Worm (Caenorhabditis elegans) whole organism, midembryonic: ENCODE data around the gene srz-56.

ENCODE experiments used
- cog-1 ChIP-seq: sonication (generic microtip); optimal IDR thresholded peaks from 2 replicates; lab custom pipeline; 2016; ENCODE audit warnings: missing genetic modification characterization, missing compliant biosample characterization
- flt-1 ChIP-seq: fragments of 200-800 bp; sonication (Bioruptor generic); IDR thresholded peaks from 2 replicates; pipeline ENCODE4 v1.3.6; 2022; ENCODE audit warnings: missing genetic modification characterization, missing compliant biosample characterization
- klf-2 ChIP-seq: fragments of 200-800 bp; sonication (Bioruptor generic); conservative IDR thresholded peaks from 2 replicates; pipeline ENCODE4 v1.3.6; 2022; ENCODE audit warnings: missing genetic modification reagents, missing genetic modification characterization, missing compliant biosample characterization
- ref-1 ChIP-seq: fragments of 200-800 bp; sonication (Bioruptor generic); conservative IDR thresholded peaks from 2 replicates; pipeline ENCODE4 v1.3.6; 2022; ENCODE audit warnings: missing genetic modification reagents, missing genetic modification characterization, missing compliant biosample characterization

DNA sequence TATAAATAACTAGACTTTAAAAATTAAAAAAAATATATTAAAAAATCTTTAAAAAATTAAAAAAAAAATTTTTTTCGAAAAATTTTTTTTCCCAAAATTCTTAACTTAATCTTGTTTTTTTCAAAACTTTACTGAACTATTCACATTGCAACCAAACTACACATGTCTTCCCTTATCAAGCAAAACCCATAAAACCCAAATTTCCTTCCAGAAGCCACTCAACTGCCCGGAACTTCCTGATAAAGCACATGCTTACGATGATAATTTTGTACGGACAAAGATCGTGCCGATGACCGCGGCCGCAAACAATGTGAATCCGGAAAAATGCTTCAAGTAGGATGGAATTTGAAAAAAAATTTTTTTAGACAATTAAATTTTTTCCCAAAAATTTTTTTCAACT, 28.2 kb upstream of the srz-56 start:
- TF ChIP-seq klf-2 (GFP tag; lab: Robert Waterston, UW): no peak
- no peak for TF ChIP-seq flt-1 (GFP tag; lab: Robert Waterston, UW)
- TF ChIP-seq cog-1: no peak
- no peak for TF ChIP-seq ref-1 (GFP tag; lab: Robert Waterston, UW)
